Worm (Caenorhabditis elegans): ENCODE data around the gene ZC132.3.

- TF ChIP-seq hlh-12 (tag; optimal IDR thresholded peaks at IDR 0.05) (no peak), snpc-1.1 (tag; optimal IDR thresholded peaks at IDR 0.05; ENCODE audit: insufficient read depth) (no peak), nhr-27 (tag; optimal IDR thresholded peaks at IDR 0.05) (no peak), dpl-1 (GFP tag; optimal IDR thresholded peaks at IDR 0.05) (no peak), nfya-1 (tag; optimal IDR thresholded peaks at IDR 0.05; ENCODE audit: borderline replicate concordance, insufficient read depth) (no peak), cebp-1 (GFP tag; IDR thresholded peaks at IDR 0.05) (no peak), cebp-1 (tag; optimal IDR thresholded peaks at IDR 0.05) (no peak), ama-1 (optimal IDR thresholded peaks at IDR 0.05) (no peak), ama-1 (GFP tag; optimal IDR thresholded peaks at IDR 0.05) (no peak), F10E7.11 (tag; optimal IDR thresholded peaks at IDR 0.05) (no peak), F39B2.1 (GFP tag; IDR thresholded peaks at IDR 0.05) (no peak), Y67H2A.10 (GFP tag; conservative IDR thresholded peaks at IDR 0.05) (no peak)
Measured at ce11 chrV:4299741-4300140, at the start of gene ZC132.3.

Measured in whole organism, young adult.